Fruit fly (Drosophila melanogaster): ENCODE data around the gene ATPsynE.
A peak's percentile ranks its signal among the peaks of the same experiment; 100 is the strongest.

Gene ATPsynE

dm6 chr3R:14299891-14300290, 26.9 kb upstream of the ATPsynE start (continued):
- peak; percentile 65 for TF ChIP-seq CG5180 (GFP tag; optimal IDR thresholded peaks at IDR 0.05)
- TF ChIP-seq CG15011 (GFP tag; optimal IDR thresholded peaks at IDR 0.05) = peak; percentile 26
- TF ChIP-seq sug (tag; optimal IDR thresholded peaks at IDR 0.05) = peak; percentile 70
- TF ChIP-seq h (optimal IDR thresholded peaks at IDR 0.05) = no peak
- TF ChIP-seq ewg (GFP tag; optimal IDR thresholded peaks at IDR 0.05) = peak; percentile 17
- peak; percentile 52 for TF ChIP-seq Blimp-1 (GFP tag; optimal IDR thresholded peaks at IDR 0.05)
- peak in 1 of 2 experiments; percentile 49 for TF ChIP-seq Hr78 (GFP tag; optimal IDR thresholded peaks at IDR 0.05)
- TF ChIP-seq HLH3B (GFP tag; IDR thresholded peaks at IDR 0.05) = peak; percentile 30; the same call in 1 of the 2 replicates
- peak; percentile 42; the same call in 1 of the 3 replicates for TF ChIP-seq otp (GFP tag; IDR thresholded peaks at IDR 0.05)
- peak; percentile 62 for TF ChIP-seq Fer1 (GFP tag; optimal IDR thresholded peaks at IDR 0.05)
- peak; percentile 11 for TF ChIP-seq CG2875 (GFP tag; optimal IDR thresholded peaks at IDR 0.05)
- peak; percentile 16 for TF ChIP-seq D19A (tag; optimal IDR thresholded peaks at IDR 0.05)
- peak; percentile 43 for TF ChIP-seq CG15601 (tag; optimal IDR thresholded peaks at IDR 0.05)
- TF ChIP-seq stc (GFP tag; IDR thresholded peaks at IDR 0.05) = no peak
- TF ChIP-seq CG12071 (GFP tag; optimal IDR thresholded peaks at IDR 0.05) = peak; percentile 80

DNA sequence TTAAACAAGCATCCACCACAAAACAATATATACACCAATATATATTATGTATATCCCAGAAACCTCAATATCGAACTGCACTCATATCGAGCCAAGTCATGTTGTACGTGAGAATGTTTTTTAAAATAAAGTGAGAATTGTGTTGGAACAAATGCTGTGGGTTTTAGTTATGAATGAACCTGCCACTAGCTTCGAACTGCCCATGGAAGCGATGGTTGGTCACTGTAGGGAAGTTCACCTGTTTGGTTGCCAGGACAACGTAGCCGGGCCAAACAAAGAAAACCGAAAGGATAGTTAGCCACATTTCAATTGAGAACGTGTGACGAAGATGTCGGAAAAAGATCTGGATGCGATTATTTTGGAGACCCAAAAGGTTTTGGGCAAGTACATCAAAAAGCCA, 24.6 kb upstream of the ATPsynE start, which contains the start of gene IFT54:
Gene IFT54, plus strand, starts transcription at position 301 of the 400 bp plus-strand sequence.
- TF ChIP-seq Rfx (GFP tag; IDR thresholded peaks at IDR 0.05) (peak; percentile 24; the same call in 1 of the 2 replicates), CG43689 (GFP tag; IDR thresholded peaks at IDR 0.05) (no peak), dysf (GFP tag; IDR thresholded peaks at IDR 0.05) (no peak), sob (GFP tag; IDR thresholded peaks at IDR 0.05) (0 out of 2 replicates have a peak, but pooled peaks have one; percentile 14), ems (GFP tag; optimal IDR thresholded peaks at IDR 0.05) (no peak)

DNA sequence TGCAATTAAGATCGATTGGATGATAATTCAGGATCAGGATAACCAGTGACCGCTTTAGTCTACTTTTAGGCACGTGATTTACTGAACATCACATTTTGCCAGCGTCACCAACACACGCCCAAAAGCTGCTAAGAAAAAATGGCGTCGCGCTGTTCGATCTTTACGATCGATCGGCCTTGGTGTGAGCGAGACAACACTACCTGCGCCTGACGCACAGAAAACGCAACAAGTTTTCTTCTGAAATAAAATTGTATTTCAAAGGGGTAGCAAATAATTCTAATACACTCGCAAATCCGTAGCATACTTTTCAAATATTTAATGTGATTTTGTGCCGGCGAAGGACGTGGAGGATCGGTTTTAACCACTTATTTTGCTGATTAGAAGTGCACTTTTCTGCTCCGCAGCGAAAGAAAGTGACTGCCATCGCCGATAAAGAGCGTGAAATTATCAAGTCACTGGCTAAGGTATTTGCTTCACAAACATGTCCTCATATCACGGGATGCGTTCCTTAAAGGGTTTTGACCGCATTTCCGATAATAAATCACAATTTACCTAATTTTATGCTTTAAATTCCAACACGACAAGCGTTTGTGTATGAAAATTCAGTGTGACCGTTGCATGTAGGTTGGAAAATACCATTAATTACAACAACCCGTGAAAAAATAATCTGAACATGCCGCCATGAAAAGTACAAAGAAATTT, 18.6 kb upstream of the ATPsynE start:
- TF ChIP-seq ase (GFP tag; IDR thresholded peaks at IDR 0.05) = no peak
- TF ChIP-seq CG3281 (GFP tag; optimal IDR thresholded peaks at IDR 0.05) = no peak
- no peak for TF ChIP-seq dpn (GFP tag; optimal IDR thresholded peaks at IDR 0.05)
- no peak for TF ChIP-seq ATbp (GFP tag; optimal IDR thresholded peaks at IDR 0.05)
- no peak for TF ChIP-seq CG43689 (GFP tag; IDR thresholded peaks at IDR 0.05)
- no peak for TF ChIP-seq tup (GFP tag; optimal IDR thresholded peaks at IDR 0.05)
- no peak for TF ChIP-seq C15 (GFP tag; IDR thresholded peaks at IDR 0.05)
- TF ChIP-seq Kr (GFP tag; optimal IDR thresholded peaks at IDR 0.05) = peak; percentile 87
- TF ChIP-seq Ets65A (GFP tag) = no peak
- peak; percentile 91 for TF ChIP-seq phol (tag; optimal IDR thresholded peaks at IDR 0.05)
- no peak for TF ChIP-seq sc (optimal IDR thresholded peaks at IDR 0.05)
- no peak for TF ChIP-seq sc (GFP tag; optimal IDR thresholded peaks at IDR 0.05)
- no peak for TF ChIP-seq bcd (GFP tag; optimal IDR thresholded peaks at IDR 0.05)
- TF ChIP-seq trh (GFP tag; optimal IDR thresholded peaks at IDR 0.05) = no peak
- no peak for TF ChIP-seq Hr78 (GFP tag; optimal IDR thresholded peaks at IDR 0.05)
- no peak for TF ChIP-seq CG14050 (GFP tag; IDR thresholded peaks at IDR 0.05)
- no peak for TF ChIP-seq CG31441 (GFP tag; IDR thresholded peaks at IDR 0.05)
- TF ChIP-seq Dip2 (GFP tag; IDR thresholded peaks at IDR 0.05) = no peak
- TF ChIP-seq Pdp1 (GFP tag; optimal IDR thresholded peaks at IDR 0.05) = peak in 1 of 2 experiments; percentile 12
- TF ChIP-seq ab (GFP tag; optimal IDR thresholded peaks at IDR 0.05) = no peak
- TF ChIP-seq Nf-YC (tag; optimal IDR thresholded peaks at IDR 0.05) = no peak
- no peak for TF ChIP-seq CG6254 (GFP tag; optimal IDR thresholded peaks at IDR 0.05)
- TF ChIP-seq Hand (GFP tag; optimal IDR thresholded peaks at IDR 0.05) = no peak
- TF ChIP-seq CG6683 (GFP tag; optimal IDR thresholded peaks at IDR 0.05) = no peak
- TF ChIP-seq Ptx1 (GFP tag; IDR thresholded peaks at IDR 0.05) = no peak
- no peak for TF ChIP-seq Hr3 (GFP tag; optimal IDR thresholded peaks at IDR 0.05)
- no peak for TF ChIP-seq Mes4 (GFP tag; optimal IDR thresholded peaks at IDR 0.05)
- no peak for TF ChIP-seq grau (tag; optimal IDR thresholded peaks at IDR 0.05)
- TF ChIP-seq abd-A (tag; optimal IDR thresholded peaks at IDR 0.05) = no peak
- no peak for TF ChIP-seq salm (tag; optimal IDR thresholded peaks at IDR 0.05)
